Fruit fly (Drosophila melanogaster) whole organism, embryonic: ENCODE results near the gene CG3277.

Source experiments
- Asciz ChIP-seq: fragments of 200-800 bp; sonication (Bioruptor generic); optimal IDR thresholded peaks from 2 replicates; lab custom pipeline; 2017; ENCODE audit warnings: missing biosample characterization, mild to moderate bottlenecking, missing genetic modification characterization, missing genetic modification reagents
- Atf-2 ChIP-seq: fragments of 200-800 bp; sonication (Bioruptor generic); optimal IDR thresholded peaks from 2 replicates; lab custom pipeline; 2016; ENCODE audit warnings: missing biosample characterization, missing genetic modification characterization
- CG11560 ChIP-seq: fragments of 200-800 bp; sonication (Bioruptor generic); IDR thresholded peaks from 3 replicates; pipeline ENCODE4 v1.3.6; 2022; ENCODE audit warnings: missing biosample characterization, missing genetic modification characterization
- CG12104 ChIP-seq: fragments of 200-800 bp; sonication (Bioruptor generic); optimal IDR thresholded peaks from 3 replicates; lab custom pipeline; 2016; ENCODE audit warnings: missing biosample characterization, missing genetic modification characterization
- CG12236 ChIP-seq: fragments of 200-800 bp; sonication (Bioruptor generic); optimal IDR thresholded peaks from 2 replicates; lab custom pipeline; 2016; ENCODE audit warnings: missing biosample characterization, missing genetic modification characterization
- CG13123 ChIP-seq: fragments of 200-800 bp; sonication (Bioruptor generic); optimal IDR thresholded peaks from 2 replicates; lab custom pipeline; 2016; ENCODE audit warnings: missing biosample characterization, missing genetic modification characterization
- CG13624 ChIP-seq: fragments of 200-800 bp; sonication (Bioruptor generic); optimal IDR thresholded peaks from 2 replicates; lab custom pipeline; 2016; ENCODE audit warnings: missing biosample characterization, missing genetic modification characterization
- CG14667 ChIP-seq: fragments of 200-800 bp; sonication (Bioruptor generic); IDR thresholded peaks from 2 replicates; pipeline ENCODE4 v1.3.6; 2022; ENCODE audit warnings: missing biosample characterization, missing genetic modification characterization
- CG15696 ChIP-seq: fragments of 200-800 bp; sonication (Bioruptor generic); optimal IDR thresholded peaks from 2 replicates; lab custom pipeline; 2019; ENCODE audit warnings: missing biosample characterization, mild to moderate bottlenecking, missing genetic modification characterization, moderate library complexity
- CG18764 ChIP-seq: fragments of 200-800 bp; sonication (Bioruptor generic); optimal IDR thresholded peaks from 3 replicates; lab custom pipeline; 2016; ENCODE audit warnings: missing biosample characterization, missing genetic modification characterization
- CG33557 ChIP-seq: fragments of 200-800 bp; sonication (Bioruptor generic); optimal IDR thresholded peaks from 2 replicates; lab custom pipeline; 2019; ENCODE audit warnings: missing biosample characterization, mild to moderate bottlenecking, missing genetic modification characterization, moderate library complexity
- CG4360 ChIP-seq: fragments of 200-800 bp; sonication (Bioruptor generic); IDR thresholded peaks from 2 replicates; pipeline ENCODE4 v1.3.6; 2022; ENCODE audit warnings: missing biosample characterization, missing genetic modification characterization
- CG4424 ChIP-seq: fragments of 200-800 bp; sonication (Bioruptor generic); optimal IDR thresholded peaks from 3 replicates; lab custom pipeline; 2016; ENCODE audit warnings: missing biosample characterization, missing genetic modification characterization
- CG4820 ChIP-seq: fragments of 200-800 bp; sonication (Bioruptor generic); optimal IDR thresholded peaks from 3 replicates; lab custom pipeline; 2016; ENCODE audit warnings: missing biosample characterization, missing genetic modification characterization
- CG5180 ChIP-seq: fragments of 200-800 bp; sonication (Bioruptor generic); optimal IDR thresholded peaks from 3 replicates; lab custom pipeline; 2017; ENCODE audit warnings: missing biosample characterization, missing genetic modification characterization, mild to moderate bottlenecking, moderate library complexity, missing genetic modification reagents
- CG7556 ChIP-seq: fragments of 200-800 bp; sonication (Bioruptor generic); optimal IDR thresholded peaks from 2 replicates; lab custom pipeline; 2017; ENCODE audit warnings: missing biosample characterization, mild to moderate bottlenecking, missing genetic modification characterization
- CG7839 ChIP-seq: fragments of 200-800 bp; sonication (Bioruptor generic); optimal IDR thresholded peaks from 3 replicates; lab custom pipeline; 2018; ENCODE audit warnings: missing biosample characterization, mild to moderate bottlenecking, missing genetic modification characterization, moderate library complexity
- CG8290 ChIP-seq, 3 experiments: fragments of 200-800 bp; sonication (Bioruptor generic); optimal IDR thresholded peaks; 2 replicates each; lab custom pipeline; 2016 to 2019; ENCODE audit warnings: missing biosample characterization in 3 of 3, missing genetic modification characterization in 3 of 3, mild to moderate bottlenecking in 2 of 3, moderate library complexity in 1 of 3
- D19A ChIP-seq: fragments of 200-800 bp; optimal IDR thresholded peaks from 3 replicates; lab custom pipeline; 2019; ENCODE audit warnings: missing biosample characterization, mild to moderate bottlenecking, missing genetic modification characterization, moderate library complexity
- Dp ChIP-seq: fragments of 200-800 bp; sonication (Bioruptor generic); optimal IDR thresholded peaks from 2 replicates; lab custom pipeline; 2018; ENCODE audit warnings: missing biosample characterization, mild to moderate bottlenecking, missing genetic modification characterization, moderate library complexity
- ERR ChIP-seq: fragments of 200-800 bp; sonication (Bioruptor generic); optimal IDR thresholded peaks from 2 replicates; lab custom pipeline; 2016; ENCODE audit warnings: missing biosample characterization, missing genetic modification characterization
- Fer3 ChIP-seq: fragments of 200-800 bp; sonication (Bioruptor generic); optimal IDR thresholded peaks from 2 replicates; lab custom pipeline; 2018; ENCODE audit warnings: missing biosample characterization, mild to moderate bottlenecking, missing genetic modification characterization, moderate library complexity
- Gsc ChIP-seq: fragments of 200-800 bp; sonication (Bioruptor generic); IDR thresholded peaks from 2 replicates; pipeline ENCODE4 v1.3.6; 2022; ENCODE audit warnings: missing biosample characterization, missing genetic modification characterization
- Hsf ChIP-seq: fragments of 200-800 bp; sonication (Bioruptor generic); optimal IDR thresholded peaks from 3 replicates; lab custom pipeline; 2016; ENCODE audit warnings: missing biosample characterization, missing genetic modification characterization
- Jarid2 ChIP-seq: fragments of 200-800 bp; sonication (Bioruptor generic); optimal IDR thresholded peaks from 3 replicates; lab custom pipeline; 2017; ENCODE audit warnings: mild to moderate bottlenecking, missing biosample characterization, missing genetic modification reagents, missing genetic modification characterization
- Lim3 ChIP-seq: fragments of 200-800 bp; sonication (Bioruptor generic); IDR thresholded peaks from 2 replicates; pipeline ENCODE4 v1.3.6; 2022; ENCODE audit warnings: missing biosample characterization, missing genetic modification characterization
- Meics ChIP-seq: fragments of 200-800 bp; sonication (Bioruptor generic); optimal IDR thresholded peaks from 2 replicates; lab custom pipeline; 2017; ENCODE audit warnings: missing biosample characterization, mild to moderate bottlenecking, missing genetic modification characterization
- Neu2 ChIP-seq: fragments of 200-800 bp; sonication (Bioruptor generic); optimal IDR thresholded peaks from 3 replicates; lab custom pipeline; 2016; ENCODE audit warnings: missing biosample characterization, missing genetic modification characterization, borderline replicate concordance
- NfI ChIP-seq: fragments of 200-800 bp; sonication (Bioruptor generic); optimal IDR thresholded peaks from 3 replicates; lab custom pipeline; 2018; ENCODE audit warnings: missing biosample characterization, mild to moderate bottlenecking, missing genetic modification characterization, moderate library complexity
- Ptx1 ChIP-seq: fragments of 200-800 bp; sonication (Bioruptor generic); IDR thresholded peaks from 2 replicates; pipeline ENCODE4 v1.3.6; 2022; ENCODE audit warnings: missing biosample characterization, missing genetic modification characterization
- Side ChIP-seq: fragments of 200-800 bp; sonication (Bioruptor generic); optimal IDR thresholded peaks from 2 replicates; lab custom pipeline; 2016; ENCODE audit warnings: missing biosample characterization, missing genetic modification characterization
- Sry-δ ChIP-seq: fragments of 200-800 bp; sonication (Bioruptor generic); optimal IDR thresholded peaks from 2 replicates; lab custom pipeline; 2016; ENCODE audit warnings: missing biosample characterization, missing genetic modification characterization
- Ssrp ChIP-seq: fragments of 200-800 bp; sonication (Bioruptor generic); optimal IDR thresholded peaks from 2 replicates; lab custom pipeline; 2018; ENCODE audit warnings: missing biosample characterization, mild to moderate bottlenecking, missing genetic modification characterization, moderate library complexity
- Trl ChIP-seq, 3 experiments: fragments of >200 bp in 2 of 3; fragments of 200-800 bp in 1 of 3; sonication (Bioruptor generic) in 1 of 3; optimal IDR thresholded peaks; 2 replicates in 1 of 3; 3 replicates in 2 of 3; lab custom pipeline; 2016 to 2017; ENCODE audit warnings: missing biosample characterization in 1 of 3, missing genetic modification characterization in 1 of 3
- Xbp1 ChIP-seq: fragments of 200-800 bp; sonication (Bioruptor generic); optimal IDR thresholded peaks from 3 replicates; lab custom pipeline; 2016; ENCODE audit warnings: missing biosample characterization, mild to moderate bottlenecking, missing genetic modification characterization
- al ChIP-seq: fragments of 200-800 bp; sonication (Bioruptor generic); IDR thresholded peaks from 2 replicates; pipeline ENCODE4 v1.3.6; 2022; ENCODE audit warnings: missing biosample characterization, missing genetic modification characterization
- aop ChIP-seq: fragments of 200-800 bp; sonication (Bioruptor generic); IDR thresholded peaks from 2 replicates; pipeline ENCODE4 v1.3.6; 2022; ENCODE audit warnings: missing biosample characterization, missing genetic modification characterization
- bab2 ChIP-seq: fragments of 200-800 bp; sonication (Bioruptor generic); optimal IDR thresholded peaks from 2 replicates; lab custom pipeline; 2016; ENCODE audit warnings: missing biosample characterization, missing genetic modification characterization
- bbx ChIP-seq: fragments of 200-800 bp; sonication (Bioruptor generic); IDR thresholded peaks from 2 replicates; pipeline ENCODE4 v1.3.6; 2022; ENCODE audit warnings: missing biosample characterization, missing genetic modification characterization; ENCODE audit not compliant: partially characterized antibody
- fd64A ChIP-seq: fragments of 200-800 bp; sonication (Bioruptor generic); optimal IDR thresholded peaks from 3 replicates; lab custom pipeline; 2018; ENCODE audit warnings: missing biosample characterization, mild to moderate bottlenecking, missing genetic modification characterization
- insv ChIP-seq, 2 experiments: fragments of 200-800 bp; sonication (Bioruptor generic); optimal IDR thresholded peaks; 3 replicates each; lab custom pipeline; 2016 to 2018; ENCODE audit warnings: missing biosample characterization in 2 of 2, missing genetic modification characterization in 2 of 2
- peb ChIP-seq: fragments of 200-800 bp; sonication (Bioruptor generic); IDR thresholded peaks from 2 replicates; pipeline ENCODE4 v1.3.6; 2022; ENCODE audit warnings: missing biosample characterization, missing genetic modification characterization
- pzg ChIP-seq: fragments of 200-800 bp; sonication (Bioruptor generic); optimal IDR thresholded peaks from 3 replicates; lab custom pipeline; 2018; ENCODE audit warnings: missing biosample characterization, mild to moderate bottlenecking, missing genetic modification characterization, moderate library complexity
- so ChIP-seq: fragments of 200-800 bp; sonication (Bioruptor generic); IDR thresholded peaks from 3 replicates; pipeline ENCODE4 v1.3.6; 2022; ENCODE audit warnings: missing biosample characterization, missing genetic modification characterization
- tll ChIP-seq, 2 experiments: fragments of 200-800 bp in 1 of 2; fragments of >200 bp in 1 of 2; sonication (Bioruptor generic) in 1 of 2; optimal IDR thresholded peaks; 2 replicates each; lab custom pipeline; 2017 to 2019; ENCODE audit warnings: missing biosample characterization in 2 of 2, missing genetic modification characterization in 2 of 2, mild to moderate bottlenecking in 1 of 2, moderate library complexity in 1 of 2
- trh ChIP-seq: fragments of 200-800 bp; sonication (Bioruptor generic); optimal IDR thresholded peaks from 2 replicates; lab custom pipeline; 2016; ENCODE audit warnings: missing biosample characterization, missing genetic modification characterization
- vnd ChIP-seq: fragments of 200-800 bp; sonication (Bioruptor generic); IDR thresholded peaks from 3 replicates; pipeline ENCODE4 v1.3.6; 2022; ENCODE audit warnings: missing biosample characterization, missing genetic modification characterization; ENCODE audit not compliant: partially characterized antibody
- zf30C ChIP-seq: fragments of 200-800 bp; sonication (Bioruptor generic); optimal IDR thresholded peaks from 3 replicates; lab custom pipeline; 2018; ENCODE audit warnings: missing biosample characterization, mild to moderate bottlenecking, missing genetic modification characterization

Gene CG3277

DNA sequence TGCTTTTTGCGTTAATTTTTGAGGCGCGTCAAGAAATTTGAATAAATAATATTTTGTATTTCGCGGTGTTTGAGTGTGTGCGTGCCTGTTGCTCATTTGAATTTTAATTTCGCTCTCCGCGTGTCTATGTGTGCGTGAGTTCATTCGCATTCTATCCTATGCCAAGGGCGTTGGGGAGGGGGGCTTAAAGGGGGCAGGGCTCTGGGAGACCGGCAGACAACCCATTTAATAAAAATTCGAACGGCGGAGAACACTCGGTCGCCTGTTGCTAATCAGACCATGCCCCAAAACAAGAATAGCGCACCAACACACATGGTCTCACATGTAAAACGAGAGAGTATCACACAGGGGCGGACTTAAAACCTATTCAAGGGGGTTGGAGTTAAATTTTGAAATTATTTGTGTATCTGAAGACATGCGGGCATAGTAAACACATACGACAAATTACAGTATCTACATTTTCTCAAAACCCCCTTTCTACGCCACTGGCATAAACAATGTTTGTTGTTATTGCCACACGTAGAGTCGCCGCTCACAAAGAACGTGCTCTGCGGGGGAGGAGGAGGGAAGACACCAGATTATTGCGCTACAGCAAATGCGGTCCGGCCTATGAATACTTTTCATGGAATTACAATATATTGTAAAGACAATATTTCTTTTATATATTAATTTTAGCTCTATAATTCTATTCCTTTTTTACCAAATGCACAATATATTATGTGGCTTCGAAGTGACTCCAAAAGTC, 2.0 kb upstream of the CG3277 start (continued):
- TF ChIP-seq CG12104 = peak; percentile 99
- peak; percentile 100 for TF ChIP-seq Xbp1 (GFP tag; lab: Kevin White, UChicago)
- peak; percentile 99 for TF ChIP-seq CG4424
- peak; percentile 96 for TF ChIP-seq Jarid2
- TF ChIP-seq Atf-2 = peak; percentile 99
- TF ChIP-seq trh = peak; percentile 98
- peak; percentile 95 for TF ChIP-seq CG11560 (tag; lab: Robert Waterston, UW)
- TF ChIP-seq Trl (optimal IDR thresholded peaks at IDR 0.05; lab: Kevin White, UChicago) = peak; percentile 21 to 70
- peak; percentile 100 for TF ChIP-seq Trl (GFP tag; optimal IDR thresholded peaks at IDR 0.05; lab: Kevin White, UChicago)
- TF ChIP-seq fd64A (GFP tag; lab: Kevin White, UChicago) = peak; percentile 99
- peak; percentile 92 for TF ChIP-seq Lim3 (GFP tag; lab: Robert Waterston, UW)
- TF ChIP-seq vnd (GFP tag; lab: Robert Waterston, UW) = no peak
- TF ChIP-seq so (GFP tag; lab: Robert Waterston, UW) = peak; percentile 99
- TF ChIP-seq CG12236 (GFP tag; lab: Kevin White, UChicago) = peak; percentile 99
- peak; percentile 98 for TF ChIP-seq CG14667 (GFP tag; lab: Robert Waterston, UW)
- peak; percentile 99 for TF ChIP-seq CG4820 (GFP tag; lab: Kevin White, UChicago)
- peak; percentile 87 for TF ChIP-seq Sry-δ (GFP tag; lab: Kevin White, UChicago)
- TF ChIP-seq CG13123 (GFP tag; lab: Kevin White, UChicago) = peak; percentile 99
- TF ChIP-seq NfI (GFP tag; lab: Kevin White, UChicago) = peak; percentile 100
- peak in 1 of 2 experiments; percentile 90 for TF ChIP-seq tll (GFP tag; optimal IDR thresholded peaks at IDR 0.05; lab: Kevin White, UChicago)
- TF ChIP-seq Asciz = peak; percentile 99
- TF ChIP-seq Side (GFP tag; lab: Kevin White, UChicago) = peak; percentile 100
- TF ChIP-seq Meics (GFP tag; lab: Kevin White, UChicago) = peak; percentile 100
- TF ChIP-seq CG4360 (GFP tag; lab: Robert Waterston, UW) = peak; percentile 99
- TF ChIP-seq Hsf = peak; percentile 100
- TF ChIP-seq CG8290 (GFP tag; optimal IDR thresholded peaks at IDR 0.05; lab: Kevin White, UChicago) = peak; percentile 100
- TF ChIP-seq CG8290 (tag; optimal IDR thresholded peaks at IDR 0.05; lab: Kevin White, UChicago) = peak; percentile 99 to 100
- TF ChIP-seq D19A (tag; lab: Kevin White, UChicago) = peak; percentile 98
- peak; percentile 99 for TF ChIP-seq CG18764 (GFP tag; lab: Kevin White, UChicago)
- peak; percentile 99 for TF ChIP-seq Ptx1 (GFP tag; lab: Robert Waterston, UW)
- peak; percentile 99 for TF ChIP-seq al
- peak; percentile 100 for TF ChIP-seq CG7556
- peak; percentile 99 for TF ChIP-seq Ssrp
- peak; percentile 100 for TF ChIP-seq CG15696 (tag; lab: Kevin White, UChicago)
- TF ChIP-seq CG7839 (tag; lab: Kevin White, UChicago) = peak; percentile 100
- TF ChIP-seq bbx (GFP tag; lab: Robert Waterston, UW) = no peak
- TF ChIP-seq ERR = peak; percentile 99
- peak; percentile 98 for TF ChIP-seq peb (GFP tag; lab: Robert Waterston, UW)
- peak; percentile 100 for TF ChIP-seq CG33557 (GFP tag; lab: Kevin White, UChicago)
- TF ChIP-seq aop (GFP tag; lab: Robert Waterston, UW) = peak; percentile 99
- TF ChIP-seq Gsc (GFP tag; lab: Robert Waterston, UW) = peak; percentile 97
- peak; percentile 100 for TF ChIP-seq bab2 (GFP tag; lab: Kevin White, UChicago)
- peak; percentile 100 for TF ChIP-seq Fer3 (tag; lab: Kevin White, UChicago)
- TF ChIP-seq insv (GFP tag; optimal IDR thresholded peaks at IDR 0.05; lab: Kevin White, UChicago) = peak; percentile 82 to 90
- peak; percentile 94 for TF ChIP-seq CG5180 (GFP tag; lab: Kevin White, UChicago)
- peak; percentile 98 for TF ChIP-seq Neu2 (GFP tag; lab: Kevin White, UChicago)
- peak; percentile 60 for TF ChIP-seq Dp (GFP tag; lab: Kevin White, UChicago)
- peak; percentile 100 for TF ChIP-seq CG13624 (GFP tag; lab: Kevin White, UChicago)
- peak; percentile 75 for TF ChIP-seq zf30C (GFP tag; lab: Kevin White, UChicago)
- TF ChIP-seq pzg (GFP tag; lab: Kevin White, UChicago) = peak; percentile 64
